Fruit fly (Drosophila melanogaster): Measurements from ENCODE around the gene Nmdmc.

dm6 chr3R:9016869-9017268 is 33.5 kb downstream of the Nmdmc start:
- TF ChIP-seq E2f1 (GFP tag; IDR thresholded peaks at IDR 0.05) (no peak), CG43689 (GFP tag; IDR thresholded peaks at IDR 0.05) (no peak), CG8388 (GFP tag; optimal IDR thresholded peaks at IDR 0.05) (no peak), CG4404 (GFP tag; IDR thresholded peaks at IDR 0.05) (no peak), CG12744 (GFP tag; optimal IDR thresholded peaks at IDR 0.05) (no peak), phol (tag; optimal IDR thresholded peaks at IDR 0.05) (no peak), Dbx (GFP tag; IDR thresholded peaks at IDR 0.05) (no peak), ranshi (GFP tag; IDR thresholded peaks at IDR 0.05) (no peak), Taf1 (GFP tag; IDR thresholded peaks at IDR 0.05) (no peak), Lim3 (GFP tag; IDR thresholded peaks at IDR 0.05) (no peak), CG5953 (GFP tag; IDR thresholded peaks at IDR 0.05) (no peak), CG14050 (GFP tag; IDR thresholded peaks at IDR 0.05) (no peak), CG32772 (GFP tag; IDR thresholded peaks at IDR 0.05) (no peak)

Data from whole organism, embryonic.